Worm (Caenorhabditis elegans): ENCODE results near the gene K02E2.1.

- TF ChIP-seq zip-8 (tag; optimal IDR thresholded peaks at IDR 0.05) (no peak), unc-120 (tag; optimal IDR thresholded peaks at IDR 0.05; ENCODE audit: poor library complexity, severe bottlenecking) (no peak), mep-1 (tag; optimal IDR thresholded peaks at IDR 0.05) (no peak), flh-1 (GFP tag; optimal IDR thresholded peaks at IDR 0.05) (no peak)
Observed at ce11 chrV:20383065-20383609, 31.8 kb downstream of the K02E2.1 start, which contains the start of gene K02E2.11.

Measured in whole organism, mixed stage, embryonic.